Fruit fly (Drosophila melanogaster) whole organism, embryonic: ENCODE measurements around the gene orion.

Source experiments
- Adf1 ChIP-seq: fragments of 200-800 bp; sonication (Bioruptor generic); IDR thresholded peaks from 2 replicates; pipeline ENCODE4 v1.3.6; 2022; ENCODE audit warnings: missing biosample characterization, missing genetic modification characterization
- B-H2 ChIP-seq: fragments of 200-800 bp; sonication (Bioruptor generic); optimal IDR thresholded peaks from 2 replicates; lab custom pipeline; 2018; ENCODE audit warnings: missing biosample characterization, mild to moderate bottlenecking, missing genetic modification characterization
- BEAF-32 ChIP-seq: fragments of 200-800 bp; sonication (Bioruptor generic); optimal IDR thresholded peaks from 3 replicates; lab custom pipeline; 2017; ENCODE audit warnings: missing biosample characterization, missing genetic modification characterization, mild to moderate bottlenecking, moderate library complexity, missing genetic modification reagents
- Blimp-1 ChIP-seq: fragments of 200-800 bp; sonication (Bioruptor generic); optimal IDR thresholded peaks from 3 replicates; lab custom pipeline; 2018; ENCODE audit warnings: missing biosample characterization, missing genetic modification characterization, mild to moderate bottlenecking, moderate library complexity, missing genetic modification reagents
- CG10565 ChIP-seq: fragments of 200-800 bp; sonication (Bioruptor generic); optimal IDR thresholded peaks from 3 replicates; lab custom pipeline; 2016; ENCODE audit warnings: missing biosample characterization, mild to moderate bottlenecking, missing genetic modification characterization
- CG11093 ChIP-seq: fragments of 200-800 bp; sonication (Bioruptor generic); IDR thresholded peaks from 3 replicates; pipeline ENCODE4 v1.3.6; 2022; ENCODE audit warnings: missing biosample characterization, missing genetic modification characterization
- CG12155 ChIP-seq: fragments of 200-800 bp; sonication (Bioruptor generic); optimal IDR thresholded peaks from 3 replicates; lab custom pipeline; 2016; ENCODE audit warnings: missing biosample characterization, missing genetic modification characterization
- CG12299 ChIP-seq: fragments of 200-800 bp; sonication (Bioruptor generic); optimal IDR thresholded peaks from 2 replicates; lab custom pipeline; 2018; ENCODE audit warnings: missing biosample characterization, mild to moderate bottlenecking, missing genetic modification characterization
- CG13894 ChIP-seq: fragments of 200-800 bp; sonication (Bioruptor generic); optimal IDR thresholded peaks from 3 replicates; lab custom pipeline; 2018; ENCODE audit warnings: missing biosample characterization, mild to moderate bottlenecking, missing genetic modification characterization, moderate library complexity
- CG14014 ChIP-seq: fragments of 200-800 bp; sonication (Bioruptor generic); IDR thresholded peaks from 2 replicates; pipeline ENCODE4 v1.3.6; 2022; ENCODE audit warnings: missing biosample characterization, missing genetic modification characterization
- CG15011 ChIP-seq: fragments of 200-800 bp; sonication (Bioruptor generic); optimal IDR thresholded peaks from 3 replicates; lab custom pipeline; 2018; ENCODE audit warnings: missing biosample characterization, mild to moderate bottlenecking, missing genetic modification characterization
- CG1647 ChIP-seq: fragments of 200-800 bp; sonication (Bioruptor generic); optimal IDR thresholded peaks from 3 replicates; lab custom pipeline; 2016; ENCODE audit warnings: missing biosample characterization, missing genetic modification characterization
- CG16779 ChIP-seq: fragments of 200-800 bp; sonication (Bioruptor generic); IDR thresholded peaks from 2 replicates; pipeline ENCODE4 v1.3.6; 2022; ENCODE audit warnings: missing biosample characterization, missing genetic modification characterization
- CG17186 ChIP-seq: fragments of 200-800 bp; sonication (Bioruptor generic); optimal IDR thresholded peaks from 3 replicates; lab custom pipeline; 2017; ENCODE audit warnings: missing biosample characterization, missing genetic modification reagents, missing genetic modification characterization
- CG17612 ChIP-seq: fragments of 200-800 bp; sonication (Bioruptor generic); IDR thresholded peaks from 2 replicates; pipeline ENCODE4 v1.3.6; 2022; ENCODE audit warnings: missing biosample characterization, missing genetic modification characterization
- CG18476 ChIP-seq: fragments of 200-800 bp; sonication (Bioruptor generic); optimal IDR thresholded peaks from 2 replicates; lab custom pipeline; 2016; ENCODE audit warnings: missing biosample characterization, mild to moderate bottlenecking, missing genetic modification characterization
- CG2120 ChIP-seq: fragments of 200-800 bp; sonication (Bioruptor generic); optimal IDR thresholded peaks from 3 replicates; lab custom pipeline; 2016; ENCODE audit warnings: missing biosample characterization, missing genetic modification characterization
- CG32772 ChIP-seq: fragments of 200-800 bp; sonication (Bioruptor generic); IDR thresholded peaks from 2 replicates; pipeline ENCODE4 v1.3.6; 2022; ENCODE audit warnings: missing biosample characterization, missing genetic modification characterization
- CG34376 ChIP-seq: fragments of 200-800 bp; sonication (Bioruptor generic); optimal IDR thresholded peaks from 2 replicates; lab custom pipeline; 2018; ENCODE audit warnings: missing biosample characterization, mild to moderate bottlenecking, missing genetic modification characterization
- CG3726 ChIP-seq: fragments of 200-800 bp; sonication (Bioruptor generic); IDR thresholded peaks from 3 replicates; pipeline ENCODE4, ENCODE4 v1.3.6; 2022; ENCODE audit warnings: missing biosample characterization, missing genetic modification characterization
- CG4617 ChIP-seq: fragments of 200-800 bp; sonication (Bioruptor generic); optimal IDR thresholded peaks from 3 replicates; lab custom pipeline; 2016; ENCODE audit warnings: missing biosample characterization, missing genetic modification characterization, borderline replicate concordance
- CG6765 ChIP-seq: fragments of 200-800 bp; sonication (Bioruptor generic); optimal IDR thresholded peaks from 3 replicates; lab custom pipeline; 2017; ENCODE audit warnings: missing biosample characterization, mild to moderate bottlenecking, missing genetic modification characterization
- CG9609 ChIP-seq: fragments of 200-800 bp; sonication (Bioruptor generic); optimal IDR thresholded peaks from 3 replicates; lab custom pipeline; 2016; ENCODE audit warnings: missing biosample characterization, missing genetic modification characterization
- CG9727 ChIP-seq: fragments of 200-800 bp; sonication (Bioruptor generic); optimal IDR thresholded peaks from 3 replicates; lab custom pipeline; 2017; ENCODE audit warnings: missing biosample characterization, mild to moderate bottlenecking, missing genetic modification characterization
- Dip3 ChIP-seq: fragments of 200-800 bp; sonication (Bioruptor generic); optimal IDR thresholded peaks from 3 replicates; lab custom pipeline; 2016; ENCODE audit warnings: missing biosample characterization, missing genetic modification characterization
- Drgx ChIP-seq: fragments of 200-800 bp; sonication (Bioruptor generic); IDR thresholded peaks from 2 replicates; pipeline ENCODE4 v1.3.6; 2022; ENCODE audit warnings: missing biosample characterization, missing genetic modification characterization
- E2f1 ChIP-seq: fragments of 200-800 bp; sonication (Bioruptor generic); IDR thresholded peaks from 2 replicates; pipeline ENCODE4 v1.3.6; 2022; ENCODE audit warnings: missing biosample characterization, missing genetic modification characterization
- Hmx ChIP-seq: fragments of 200-800 bp; sonication (Bioruptor generic); optimal IDR thresholded peaks from 2 replicates; lab custom pipeline; 2016; ENCODE audit warnings: missing biosample characterization, missing genetic modification characterization
- Lim3 ChIP-seq: fragments of 200-800 bp; sonication (Bioruptor generic); IDR thresholded peaks from 2 replicates; pipeline ENCODE4 v1.3.6; 2022; ENCODE audit warnings: missing biosample characterization, missing genetic modification characterization
- Lpt ChIP-seq: fragments of >200 bp; optimal IDR thresholded peaks from 2 replicates; lab custom pipeline; 2018; ENCODE audit warnings: missing biosample characterization, missing genetic modification characterization
- NFAT ChIP-seq: fragments of 200-800 bp; sonication (Bioruptor generic); IDR thresholded peaks from 2 replicates; pipeline ENCODE4 v1.3.6; 2022; ENCODE audit warnings: missing biosample characterization, missing genetic modification characterization
- Sox102F ChIP-seq: fragments of 200-800 bp; sonication (Bioruptor generic); optimal IDR thresholded peaks from 2 replicates; lab custom pipeline; 2018; ENCODE audit warnings: missing biosample characterization, mild to moderate bottlenecking, missing genetic modification characterization, moderate library complexity
- Tbp ChIP-seq: fragments of >200 bp; optimal IDR thresholded peaks from 2 replicates; lab custom pipeline; 2018; ENCODE audit warnings: missing biosample characterization, missing genetic modification characterization
- chif ChIP-seq, 2 experiments: fragments of 200-800 bp; sonication (Bioruptor generic); optimal IDR thresholded peaks; 3 replicates each; lab custom pipeline; 2016; ENCODE audit warnings: missing biosample characterization in 2 of 2, missing genetic modification characterization in 2 of 2
- croc ChIP-seq: fragments of 200-800 bp; sonication (Bioruptor generic); conservative IDR thresholded peaks from 3 replicates; pipeline ENCODE4 v1.3.6; 2022; ENCODE audit warnings: missing biosample characterization, missing genetic modification characterization
- gsb-n ChIP-seq: fragments of 200-800 bp; sonication (Bioruptor generic); optimal IDR thresholded peaks from 3 replicates; lab custom pipeline; 2018; ENCODE audit warnings: missing biosample characterization, mild to moderate bottlenecking, missing genetic modification characterization
- h ChIP-seq: fragments of >200 bp; optimal IDR thresholded peaks from 2 replicates; lab custom pipeline; 2017
- her ChIP-seq: fragments of 200-800 bp; sonication (Bioruptor generic); optimal IDR thresholded peaks from 2 replicates; lab custom pipeline; 2016; ENCODE audit warnings: missing biosample characterization, missing genetic modification characterization
- ind ChIP-seq: fragments of 200-800 bp; sonication (Bioruptor generic); optimal IDR thresholded peaks from 3 replicates; lab custom pipeline; 2016; ENCODE audit warnings: missing biosample characterization, missing genetic modification characterization
- lab ChIP-seq: fragments of 200-800 bp; sonication (Bioruptor generic); optimal IDR thresholded peaks from 3 replicates; lab custom pipeline; 2017; ENCODE audit warnings: missing biosample characterization, missing genetic modification characterization, mild to moderate bottlenecking, moderate library complexity, missing genetic modification reagents
- lbe ChIP-seq: fragments of 200-800 bp; sonication (Bioruptor generic); optimal IDR thresholded peaks from 2 replicates; lab custom pipeline; 2016; ENCODE audit warnings: missing biosample characterization, mild to moderate bottlenecking, missing genetic modification characterization
- lmd ChIP-seq: fragments of 200-800 bp; sonication (Bioruptor generic); IDR thresholded peaks from 2 replicates; pipeline ENCODE4 v1.3.6; 2022; ENCODE audit warnings: missing biosample characterization, missing genetic modification characterization
- peb ChIP-seq: fragments of 200-800 bp; sonication (Bioruptor generic); IDR thresholded peaks from 2 replicates; pipeline ENCODE4 v1.3.6; 2022; ENCODE audit warnings: missing biosample characterization, missing genetic modification characterization
- pfk ChIP-seq: fragments of 200-800 bp; sonication (Bioruptor generic); optimal IDR thresholded peaks from 2 replicates; lab custom pipeline; 2018; ENCODE audit warnings: missing biosample characterization, mild to moderate bottlenecking, missing genetic modification characterization, moderate library complexity
- pita ChIP-seq: fragments of 200-800 bp; sonication (Bioruptor generic); optimal IDR thresholded peaks from 2 replicates; lab custom pipeline; 2017; ENCODE audit warnings: missing biosample characterization, mild to moderate bottlenecking, missing genetic modification characterization
- prd ChIP-seq, 3 experiments: fragments of >200 bp in 2 of 3; fragments of 200-800 bp in 1 of 3; sonication (Bioruptor generic) in 1 of 3; optimal IDR thresholded peaks in 2 of 3; IDR thresholded peaks in 1 of 3; 2 replicates in 2 of 3; 3 replicates in 1 of 3; pipeline versions ENCODE4 v1.3.6 to Lab custom; 2017 to 2022; ENCODE audit warnings: missing biosample characterization in 1 of 3, missing genetic modification characterization in 1 of 3
- tin ChIP-seq: fragments of 200-800 bp; sonication (Bioruptor generic); optimal IDR thresholded peaks from 3 replicates; lab custom pipeline; 2016; ENCODE audit warnings: missing biosample characterization, missing genetic modification characterization
- tx ChIP-seq: fragments of 200-800 bp; sonication (Bioruptor generic); optimal IDR thresholded peaks from 2 replicates; lab custom pipeline; 2016; ENCODE audit warnings: missing biosample characterization, missing genetic modification characterization
- zfh2 ChIP-seq: fragments of 200-800 bp; sonication (Bioruptor generic); optimal IDR thresholded peaks from 2 replicates; lab custom pipeline; 2016; ENCODE audit warnings: missing biosample characterization, missing genetic modification characterization

Gene orion

dm6 chrX:7908239-7909068 lies 38.3 kb downstream of the orion start, which contains the start of the genes dpr14 and spidey (continued):
- TF ChIP-seq Lim3 (GFP tag; lab: Robert Waterston, UW) (peak; percentile 35; the same call in 1 of the 2 replicates), CG16779 (GFP tag; lab: Robert Waterston, UW) (peak; percentile 81), h (no peak), lbe (peak; percentile 71), CG14014 (GFP tag; lab: Robert Waterston, UW) (peak; percentile 93), Adf1 (peak; percentile 83; the same call in 1 of the 2 replicates), NFAT (GFP tag; lab: Robert Waterston, UW) (peak; percentile 83), CG12299 (peak; percentile 88), CG2120 (GFP tag; lab: Kevin White, UChicago) (peak; percentile 96), CG6765 (GFP tag; lab: Kevin White, UChicago) (peak; percentile 90), CG4617 (GFP tag; lab: Kevin White, UChicago) (peak; percentile 60), lab (GFP tag; lab: Kevin White, UChicago) (peak; percentile 96), tin (GFP tag; lab: Kevin White, UChicago) (peak; percentile 86), zfh2 (peak; percentile 82), CG17612 (GFP tag; lab: Robert Waterston, UW) (peak; percentile 80), Dip3 (GFP tag; lab: Kevin White, UChicago) (peak; percentile 88), B-H2 (GFP tag; lab: Kevin White, UChicago) (peak; percentile 90), tx (peak; percentile 86), chif (GFP tag; optimal IDR thresholded peaks at IDR 0.05; lab: Kevin White, UChicago) (peak; percentile 80 to 87), CG9727 (peak; percentile 88), CG32772 (GFP tag; lab: Robert Waterston, UW) (peak; percentile 91), BEAF-32 (GFP tag; lab: Kevin White, UChicago) (peak; percentile 50), croc (GFP tag; lab: Robert Waterston, UW) (peak; percentile 75), peb (GFP tag; lab: Robert Waterston, UW) (peak; percentile 78), Drgx (GFP tag; lab: Robert Waterston, UW) (peak; percentile 90), Tbp (GFP tag; lab: Kevin White, UChicago) (no peak), CG12155 (peak; percentile 84), CG13894 (tag; lab: Kevin White, UChicago) (peak; percentile 93), CG15011 (GFP tag; lab: Kevin White, UChicago) (peak; percentile 87), CG34376 (GFP tag; lab: Kevin White, UChicago) (peak; percentile 95), CG9609 (peak; percentile 84), lmd (GFP tag; lab: Robert Waterston, UW) (peak; percentile 91), CG3726 (GFP tag; lab: Robert Waterston, UW) (peak; percentile 72; the same call in 2 of the 3 replicates), E2f1 (GFP tag; lab: Robert Waterston, UW) (peak; percentile 91), CG1647 (GFP tag; lab: Kevin White, UChicago) (peak; percentile 81), CG11093 (GFP tag; lab: Robert Waterston, UW) (peak; percentile 89), gsb-n (tag; lab: Kevin White, UChicago) (peak; percentile 87), Sox102F (GFP tag; lab: Kevin White, UChicago) (peak; percentile 91), pita (no peak), prd (optimal IDR thresholded peaks at IDR 0.05; lab: Kevin White, UChicago) (no peak), prd (GFP tag; IDR thresholded peaks at IDR 0.05; lab: Robert Waterston, UW) (peak; percentile 93), Lpt (GFP tag; lab: Kevin White, UChicago) (no peak), CG18476 (GFP tag; lab: Kevin White, UChicago) (peak; percentile 85), CG17186 (GFP tag; lab: Kevin White, UChicago) (no peak), her (GFP tag; lab: Kevin White, UChicago) (peak; percentile 85), Hmx (GFP tag; lab: Kevin White, UChicago) (peak; percentile 65), Blimp-1 (peak; percentile 86), CG10565 (GFP tag; lab: Kevin White, UChicago) (peak; percentile 31), ind (GFP tag; lab: Kevin White, UChicago) (peak; percentile 90), pfk (peak; percentile 12)
